Fruit fly (Drosophila melanogaster) whole organism, embryonic: ENCODE data around the gene Nepl21.

Experiments used
- Atf6 ChIP-seq: fragments of 200-800 bp; sonication (Bioruptor generic); IDR thresholded peaks from 2 replicates; pipeline ENCODE4 v1.3.6; 2022; ENCODE audit warnings: missing biosample characterization, missing genetic modification characterization
- Awh ChIP-seq: fragments of 200-800 bp; sonication (Bioruptor generic); IDR thresholded peaks from 2 replicates; pipeline ENCODE4, ENCODE4 v1.3.6; 2022; ENCODE audit warnings: missing biosample characterization, missing genetic modification characterization
- B-H2 ChIP-seq: fragments of 200-800 bp; sonication (Bioruptor generic); optimal IDR thresholded peaks from 2 replicates; lab custom pipeline; 2018; ENCODE audit warnings: missing biosample characterization, mild to moderate bottlenecking, missing genetic modification characterization
- CG11695 ChIP-seq: fragments of 200-800 bp; sonication (Bioruptor generic); IDR thresholded peaks from 3 replicates; pipeline ENCODE4 v1.3.6; 2022; ENCODE audit warnings: missing biosample characterization, missing genetic modification characterization
- CG14710 ChIP-seq: fragments of 200-800 bp; sonication (Bioruptor generic); optimal IDR thresholded peaks from 3 replicates; lab custom pipeline; 2019; ENCODE audit warnings: missing biosample characterization, mild to moderate bottlenecking, missing genetic modification characterization, moderate library complexity
- CG15601 ChIP-seq: fragments of 200-800 bp; sonication (Bioruptor generic); optimal IDR thresholded peaks from 3 replicates; lab custom pipeline; 2019; ENCODE audit warnings: missing biosample characterization, mild to moderate bottlenecking, missing genetic modification characterization, moderate library complexity
- CG16863 ChIP-seq: fragments of 200-800 bp; sonication (Bioruptor generic); optimal IDR thresholded peaks from 3 replicates; lab custom pipeline; 2016; ENCODE audit warnings: missing biosample characterization, missing genetic modification characterization
- CG17568 ChIP-seq: fragments of 200-800 bp; sonication (Bioruptor generic); optimal IDR thresholded peaks from 2 replicates; lab custom pipeline; 2018; ENCODE audit warnings: missing biosample characterization, mild to moderate bottlenecking, missing genetic modification characterization, moderate library complexity
- CG2202 ChIP-seq: fragments of 200-800 bp; sonication (Bioruptor generic); optimal IDR thresholded peaks from 2 replicates; lab custom pipeline; 2018; ENCODE audit warnings: missing biosample characterization, mild to moderate bottlenecking, missing genetic modification characterization
- CG30431 ChIP-seq: fragments of 200-800 bp; sonication (Bioruptor generic); optimal IDR thresholded peaks from 2 replicates; lab custom pipeline; 2017; ENCODE audit warnings: missing biosample characterization, missing genetic modification characterization
- CG3407 ChIP-seq: fragments of 200-800 bp; sonication (Bioruptor generic); optimal IDR thresholded peaks from 2 replicates; lab custom pipeline; 2018; ENCODE audit warnings: missing biosample characterization, mild to moderate bottlenecking, missing genetic modification characterization
- CG4282 ChIP-seq: fragments of 200-800 bp; sonication (Bioruptor generic); optimal IDR thresholded peaks from 2 replicates; lab custom pipeline; 2016; ENCODE audit warnings: missing biosample characterization, missing genetic modification characterization
- CG43689 ChIP-seq: fragments of 200-800 bp; sonication (Bioruptor generic); IDR thresholded peaks from 2 replicates; pipeline ENCODE4 v1.3.6; 2022; ENCODE audit warnings: missing biosample characterization, missing genetic modification characterization
- CG6175 ChIP-seq: fragments of 200-800 bp; sonication (Bioruptor generic); IDR thresholded peaks from 3 replicates; pipeline ENCODE4 v1.3.6; 2022; ENCODE audit warnings: missing biosample characterization, missing genetic modification characterization
- CG7745 ChIP-seq: fragments of 200-800 bp; sonication (Bioruptor generic); optimal IDR thresholded peaks from 2 replicates; lab custom pipeline; 2018; ENCODE audit warnings: missing biosample characterization, mild to moderate bottlenecking, missing genetic modification characterization, moderate library complexity
- CTCF ChIP-seq: fragments of 200-800 bp; sonication (Bioruptor generic); optimal IDR thresholded peaks from 2 replicates; lab custom pipeline; 2017; ENCODE audit warnings: missing biosample characterization, mild to moderate bottlenecking, missing genetic modification characterization, moderate library complexity
- CkIIα-i1 ChIP-seq: fragments of 200-800 bp; sonication (Bioruptor generic); IDR thresholded peaks from 2 replicates; pipeline ENCODE4 v1.3.6; 2022; ENCODE audit warnings: missing biosample characterization, missing genetic modification characterization
- CoRest ChIP-seq: fragments of 200-800 bp; sonication (Bioruptor generic); optimal IDR thresholded peaks from 3 replicates; lab custom pipeline; 2018; ENCODE audit warnings: missing biosample characterization, mild to moderate bottlenecking, missing genetic modification characterization, moderate library complexity
- Fer2 ChIP-seq: fragments of 200-800 bp; sonication (Bioruptor generic); optimal IDR thresholded peaks from 2 replicates; lab custom pipeline; 2018; ENCODE audit warnings: missing biosample characterization, mild to moderate bottlenecking, missing genetic modification characterization, moderate library complexity
- H15 ChIP-seq: fragments of 200-800 bp; sonication (Bioruptor generic); IDR thresholded peaks from 3 replicates; pipeline ENCODE4 v1.3.6; 2022; ENCODE audit warnings: missing biosample characterization, missing genetic modification characterization
- H2.0 ChIP-seq: fragments of 200-800 bp; sonication (Bioruptor generic); IDR thresholded peaks from 2 replicates; pipeline ENCODE4 v1.3.6; 2022; ENCODE audit warnings: missing biosample characterization, missing genetic modification characterization
- HHEX ChIP-seq: fragments of 200-800 bp; sonication (Bioruptor generic); optimal IDR thresholded peaks from 3 replicates; lab custom pipeline; 2017; ENCODE audit warnings: missing biosample characterization, mild to moderate bottlenecking, missing genetic modification characterization, missing genetic modification reagents
- HmgZ ChIP-seq: fragments of 200-800 bp; sonication (Bioruptor generic); optimal IDR thresholded peaks from 2 replicates; lab custom pipeline; 2018; ENCODE audit warnings: missing biosample characterization, mild to moderate bottlenecking, missing genetic modification characterization
- Hmr ChIP-seq: fragments of 200-800 bp; sonication (Bioruptor generic); optimal IDR thresholded peaks from 3 replicates; lab custom pipeline; 2017; ENCODE audit warnings: mild to moderate bottlenecking, missing biosample characterization, missing genetic modification reagents, missing genetic modification characterization
- Myb ChIP-seq: fragments of 200-800 bp; sonication (Bioruptor generic); optimal IDR thresholded peaks from 2 replicates; lab custom pipeline; 2016; ENCODE audit warnings: missing biosample characterization, missing genetic modification characterization
- Nf-YB ChIP-seq: fragments of 200-800 bp; sonication (Bioruptor generic); optimal IDR thresholded peaks from 3 replicates; lab custom pipeline; 2019; ENCODE audit warnings: missing biosample characterization, mild to moderate bottlenecking, missing genetic modification characterization, moderate library complexity
- Optix ChIP-seq: fragments of 200-800 bp; sonication (Bioruptor generic); IDR thresholded peaks from 3 replicates; pipeline ENCODE4 v1.3.6; 2022; ENCODE audit warnings: missing biosample characterization, missing genetic modification characterization
- Sox102F ChIP-seq: fragments of 200-800 bp; sonication (Bioruptor generic); optimal IDR thresholded peaks from 2 replicates; lab custom pipeline; 2018; ENCODE audit warnings: missing biosample characterization, mild to moderate bottlenecking, missing genetic modification characterization, moderate library complexity
- ab ChIP-seq: fragments of 200-800 bp; sonication (Bioruptor generic); optimal IDR thresholded peaks from 2 replicates; lab custom pipeline; 2016; ENCODE audit warnings: missing biosample characterization, missing genetic modification characterization
- ac ChIP-seq: fragments of 200-800 bp; sonication (Bioruptor generic); optimal IDR thresholded peaks from 3 replicates; lab custom pipeline; 2017; ENCODE audit warnings: missing biosample characterization, mild to moderate bottlenecking, missing genetic modification characterization
- bab2 ChIP-seq: fragments of 200-800 bp; sonication (Bioruptor generic); optimal IDR thresholded peaks from 2 replicates; lab custom pipeline; 2016; ENCODE audit warnings: missing biosample characterization, missing genetic modification characterization
- bbx ChIP-seq: fragments of 200-800 bp; sonication (Bioruptor generic); IDR thresholded peaks from 2 replicates; pipeline ENCODE4 v1.3.6; 2022; ENCODE audit warnings: missing biosample characterization, missing genetic modification characterization; ENCODE audit not compliant: partially characterized antibody
- btn ChIP-seq: fragments of 200-800 bp; sonication (Bioruptor generic); optimal IDR thresholded peaks from 2 replicates; lab custom pipeline; 2016; ENCODE audit warnings: missing biosample characterization, missing genetic modification characterization
- cato ChIP-seq: fragments of 200-800 bp; sonication (Bioruptor generic); optimal IDR thresholded peaks from 2 replicates; lab custom pipeline; 2016; ENCODE audit warnings: missing biosample characterization, missing genetic modification characterization, borderline replicate concordance
- ems ChIP-seq: fragments of 200-800 bp; sonication (Bioruptor generic); optimal IDR thresholded peaks from 3 replicates; lab custom pipeline; 2016; ENCODE audit warnings: missing biosample characterization, missing genetic modification characterization
- fru ChIP-seq: fragments of >200 bp; optimal IDR thresholded peaks from 2 replicates; lab custom pipeline; 2017
- gro ChIP-seq: fragments of 200-800 bp; sonication (Bioruptor generic); optimal IDR thresholded peaks from 2 replicates; lab custom pipeline; 2016; ENCODE audit warnings: missing biosample characterization, missing genetic modification characterization
- gt ChIP-seq: fragments of 200-800 bp; sonication (Bioruptor generic); IDR thresholded peaks from 2 replicates; pipeline ENCODE4 v1.3.6; 2022; ENCODE audit warnings: missing biosample characterization, missing genetic modification characterization
- her ChIP-seq: fragments of 200-800 bp; sonication (Bioruptor generic); optimal IDR thresholded peaks from 2 replicates; lab custom pipeline; 2016; ENCODE audit warnings: missing biosample characterization, missing genetic modification characterization
- insv ChIP-seq, 2 experiments: fragments of 200-800 bp; sonication (Bioruptor generic); optimal IDR thresholded peaks; 3 replicates each; lab custom pipeline; 2016 to 2018; ENCODE audit warnings: missing biosample characterization in 2 of 2, missing genetic modification characterization in 2 of 2
- jumu ChIP-seq: fragments of 200-800 bp; sonication (Bioruptor generic); optimal IDR thresholded peaks from 3 replicates; lab custom pipeline; 2016; ENCODE audit warnings: missing biosample characterization, missing genetic modification characterization
- mirr ChIP-seq: fragments of 200-800 bp; sonication (Bioruptor generic); optimal IDR thresholded peaks from 3 replicates; lab custom pipeline; 2018; ENCODE audit warnings: missing biosample characterization, mild to moderate bottlenecking, missing genetic modification characterization
- peb ChIP-seq: fragments of 200-800 bp; sonication (Bioruptor generic); IDR thresholded peaks from 2 replicates; pipeline ENCODE4 v1.3.6; 2022; ENCODE audit warnings: missing biosample characterization, missing genetic modification characterization
- pum ChIP-seq: fragments of 200-800 bp; sonication (Bioruptor generic); optimal IDR thresholded peaks from 2 replicates; lab custom pipeline; 2016; ENCODE audit warnings: missing biosample characterization, missing genetic modification characterization
- sens ChIP-seq: fragments of 200-800 bp; sonication (Bioruptor generic); peaks from one replicate; lab custom pipeline; 2016; ENCODE audit warnings: missing biosample characterization, missing genetic modification characterization
- shn ChIP-seq: fragments of 200-800 bp; sonication (Bioruptor generic); optimal IDR thresholded peaks from 3 replicates; lab custom pipeline; 2016; ENCODE audit warnings: missing biosample characterization, missing genetic modification characterization
- slp2 ChIP-seq: fragments of 200-800 bp; sonication (Bioruptor generic); optimal IDR thresholded peaks from 2 replicates; lab custom pipeline; 2016; ENCODE audit warnings: missing biosample characterization, missing genetic modification characterization
- sqz ChIP-seq: fragments of 200-800 bp; sonication (Bioruptor generic); optimal IDR thresholded peaks from 3 replicates; lab custom pipeline; 2018; ENCODE audit warnings: missing biosample characterization, mild to moderate bottlenecking, missing genetic modification characterization
- tll ChIP-seq, 2 experiments: fragments of 200-800 bp in 1 of 2; fragments of >200 bp in 1 of 2; sonication (Bioruptor generic) in 1 of 2; optimal IDR thresholded peaks; 2 replicates each; lab custom pipeline; 2017 to 2019; ENCODE audit warnings: missing biosample characterization in 2 of 2, missing genetic modification characterization in 2 of 2, mild to moderate bottlenecking in 1 of 2, moderate library complexity in 1 of 2
- unpg ChIP-seq: fragments of 200-800 bp; sonication (Bioruptor generic); optimal IDR thresholded peaks from 3 replicates; lab custom pipeline; 2018; ENCODE audit warnings: missing biosample characterization, mild to moderate bottlenecking, missing genetic modification characterization, moderate library complexity
- wek ChIP-seq: fragments of 200-800 bp; sonication (Bioruptor generic); optimal IDR thresholded peaks from 3 replicates; lab custom pipeline; 2018; ENCODE audit warnings: missing biosample characterization, mild to moderate bottlenecking, missing genetic modification characterization, moderate library complexity

Nepl21 gene

DNA sequence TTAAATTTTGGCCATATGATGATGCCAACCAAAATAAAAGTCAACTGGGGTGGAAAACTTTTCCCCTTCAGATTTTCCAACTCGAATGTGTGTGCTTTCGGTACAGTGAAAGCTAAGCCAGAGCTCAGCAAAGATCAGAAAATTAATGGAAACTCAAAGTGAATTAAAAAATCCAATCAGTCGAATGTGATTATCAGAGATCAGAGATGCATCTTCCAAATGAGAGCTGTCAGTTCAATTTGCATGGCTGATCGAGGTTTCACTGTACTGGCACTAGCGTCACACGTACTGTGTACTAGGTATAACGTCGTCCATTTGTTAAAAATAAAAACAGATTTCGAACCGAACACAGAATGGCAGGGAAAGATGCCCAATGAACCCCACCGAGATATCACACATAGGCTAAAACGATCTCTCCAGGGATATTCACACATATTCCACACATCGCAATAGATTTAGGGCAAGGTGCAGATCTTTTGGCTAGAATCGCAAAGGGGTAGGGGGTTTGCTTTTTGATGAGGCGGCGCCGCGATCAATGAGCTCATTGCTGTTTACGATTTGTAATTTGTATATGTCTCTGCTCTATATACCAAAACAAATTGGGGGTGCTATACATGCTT, 21.4 kb downstream of the Nepl21 start (continued):
- no peak for TF ChIP-seq ac (GFP tag; lab: Kevin White, UChicago)
- peak; percentile 58 for TF ChIP-seq ems (GFP tag; lab: Kevin White, UChicago)
- peak; percentile 16 for TF ChIP-seq cato (GFP tag; lab: Kevin White, UChicago)
- peak; percentile 82 for TF ChIP-seq Sox102F
- peak; percentile 66 for TF ChIP-seq CG16863 (GFP tag; lab: Kevin White, UChicago)
- TF ChIP-seq her = peak; percentile 82
- no peak for TF ChIP-seq gt
- TF ChIP-seq CG7745 (tag; lab: Kevin White, UChicago) = no peak
- TF ChIP-seq CG3407 (GFP tag; lab: Kevin White, UChicago) = peak; percentile 42
- TF ChIP-seq sens (GFP tag; lab: Kevin White, UChicago) = peak; percentile 93
- peak; percentile 77 for TF ChIP-seq CG11695 (GFP tag; lab: Robert Waterston, UW)
- no peak for TF ChIP-seq fru
- peak; percentile 83 for TF ChIP-seq Atf6 (GFP tag; lab: Robert Waterston, UW)
- peak; percentile 63 for TF ChIP-seq Myb (GFP tag; lab: Kevin White, UChicago)
- no peak for TF ChIP-seq CG14710 (tag; lab: Kevin White, UChicago)
- peak; percentile 18 for TF ChIP-seq Nf-YB (GFP tag; lab: Kevin White, UChicago)
- TF ChIP-seq CTCF (GFP tag; lab: Kevin White, UChicago) = no peak
- peak; percentile 62 for TF ChIP-seq CG43689 (GFP tag; lab: Robert Waterston, UW)
- TF ChIP-seq pum (GFP tag; lab: Kevin White, UChicago) = peak; percentile 68
- no peak for TF ChIP-seq CG17568 (GFP tag; lab: Kevin White, UChicago)
- TF ChIP-seq shn (GFP tag; lab: Kevin White, UChicago) = peak; percentile 38
- TF ChIP-seq btn (GFP tag; lab: Kevin White, UChicago) = peak; percentile 24
- peak; percentile 35; the same call in 1 of the 2 replicates for TF ChIP-seq peb (GFP tag; lab: Robert Waterston, UW)
- peak; percentile 78 for TF ChIP-seq H15 (GFP tag; lab: Robert Waterston, UW)
- TF ChIP-seq bab2 = peak; percentile 79
- TF ChIP-seq tll (GFP tag; optimal IDR thresholded peaks at IDR 0.05; lab: Kevin White, UChicago) = no peak
- peak; percentile 76 for TF ChIP-seq jumu (GFP tag; lab: Kevin White, UChicago)
- peak; percentile 48 for TF ChIP-seq slp2 (GFP tag; lab: Kevin White, UChicago)
- peak; percentile 46 for TF ChIP-seq Fer2 (tag; lab: Kevin White, UChicago)
- TF ChIP-seq CG30431 (GFP tag; lab: Kevin White, UChicago) = peak; percentile 46
- TF ChIP-seq Awh = peak; percentile 77
- peak; percentile 66; the same call in 2 of the 3 replicates for TF ChIP-seq Optix (GFP tag; lab: Robert Waterston, UW)
- peak; percentile 78 for TF ChIP-seq CoRest
- peak; percentile 64 for TF ChIP-seq B-H2
- TF ChIP-seq CG4282 (GFP tag; lab: Kevin White, UChicago) = no peak
- TF ChIP-seq mirr (GFP tag; lab: Kevin White, UChicago) = peak; percentile 25
- TF ChIP-seq sqz (GFP tag; lab: Kevin White, UChicago) = no peak
- no peak for TF ChIP-seq insv (GFP tag; optimal IDR thresholded peaks at IDR 0.05; lab: Kevin White, UChicago)
- no peak for TF ChIP-seq CkIIα-i1 (GFP tag; lab: Robert Waterston, UW)
- TF ChIP-seq gro = peak; percentile 85
- peak; percentile 24 for TF ChIP-seq CG15601 (tag; lab: Kevin White, UChicago)
- TF ChIP-seq CG2202 = peak; percentile 21
- no peak for TF ChIP-seq bbx (GFP tag; lab: Robert Waterston, UW)
- peak; percentile 65 for TF ChIP-seq ab
- peak; percentile 82 for TF ChIP-seq unpg (GFP tag; lab: Kevin White, UChicago)
- TF ChIP-seq HmgZ (tag; lab: Kevin White, UChicago) = peak; percentile 71
- TF ChIP-seq H2.0 (GFP tag; lab: Robert Waterston, UW) = peak; percentile 83
- TF ChIP-seq wek (GFP tag; lab: Kevin White, UChicago) = peak; percentile 14
- peak; percentile 56 for TF ChIP-seq HHEX (GFP tag; lab: Kevin White, UChicago)
- no peak; the same call in 2 of the 3 replicates for TF ChIP-seq CG6175
- peak; percentile 67 for TF ChIP-seq Hmr (GFP tag; lab: Kevin White, UChicago)
